Worm (Caenorhabditis elegans) whole organism, L3 larva: ENCODE measurements around the gene cdk-5.

Source experiments
- R02D3.7 ChIP-seq: fragments of 150-350 bp; optimal IDR thresholded peaks from 2 replicates; lab custom pipeline; 2014; ENCODE audit warnings: missing biosample characterization, missing genetic modification characterization
- ZK546.5 ChIP-seq: sonication (generic microtip); optimal IDR thresholded peaks from 2 replicates; lab custom pipeline; 2017; ENCODE audit warnings: missing biosample characterization, missing genetic modification characterization
- aly-2 ChIP-seq: fragments of 150-350 bp; optimal IDR thresholded peaks from 2 replicates; lab custom pipeline; 2014; ENCODE audit warnings: missing biosample characterization, missing genetic modification characterization
- ama-1 ChIP-seq: fragments of 150-350 bp; optimal IDR thresholded peaks from 2 replicates; lab custom pipeline; 2018
- ceh-28 ChIP-seq: fragments of 150-350 bp; optimal IDR thresholded peaks from 2 replicates; lab custom pipeline; 2014; ENCODE audit warnings: missing biosample characterization, missing genetic modification reagents, missing genetic modification characterization
- ceh-82 ChIP-seq: fragments of 150-350 bp; optimal IDR thresholded peaks from 2 replicates; lab custom pipeline; 2014; ENCODE audit warnings: missing biosample characterization, missing genetic modification characterization
- ceh-9 ChIP-seq: sonication (generic microtip); optimal IDR thresholded peaks from 2 replicates; lab custom pipeline; 2018; ENCODE audit warnings: missing biosample characterization, missing genetic modification characterization
- daf-12 ChIP-seq: fragments of 150-350 bp; optimal IDR thresholded peaks from 2 replicates; lab custom pipeline; 2014; ENCODE audit warnings: missing biosample characterization, missing genetic modification reagents, missing genetic modification characterization
- egl-27 ChIP-seq: sonication (generic microtip); optimal IDR thresholded peaks from 4 replicates; lab custom pipeline; 2017; ENCODE audit warnings: missing biosample characterization, missing genetic modification reagents, missing genetic modification characterization
- elt-1 ChIP-seq: fragments of 150-350 bp; optimal IDR thresholded peaks from 2 replicates; lab custom pipeline; 2014; ENCODE audit warnings: missing biosample characterization, missing genetic modification characterization
- elt-2 ChIP-seq: sonication (generic microtip); optimal IDR thresholded peaks from 2 replicates; lab custom pipeline; 2016; ENCODE audit warnings: missing genetic modification reagents, mild to moderate bottlenecking, missing genetic modification characterization, missing compliant biosample characterization
- eor-1 ChIP-seq, 2 experiments: fragments of 150-350 bp; optimal IDR thresholded peaks; 2 replicates each; lab custom pipeline; 2014 to 2018; ENCODE audit warnings: missing biosample characterization in 2 of 2, missing genetic modification characterization in 2 of 2
- fkh-10 ChIP-seq: sonication (generic microtip); optimal IDR thresholded peaks from 2 replicates; lab custom pipeline; 2017; ENCODE audit warnings: missing biosample characterization, missing genetic modification reagents, missing genetic modification characterization
- fkh-2 ChIP-seq: fragments of 150-350 bp; optimal IDR thresholded peaks from 2 replicates; lab custom pipeline; 2014; ENCODE audit warnings: missing biosample characterization, missing genetic modification reagents, missing genetic modification characterization
- fos-1 ChIP-seq: fragments of 150-350 bp; optimal IDR thresholded peaks from 2 replicates; lab custom pipeline; 2014; ENCODE audit warnings: missing biosample characterization, missing genetic modification characterization
- hmg-11 ChIP-seq: sonication (generic microtip); optimal IDR thresholded peaks from 2 replicates; lab custom pipeline; 2016; ENCODE audit warnings: missing genetic modification characterization, missing compliant biosample characterization
- jun-1 ChIP-seq: fragments of 150-350 bp; optimal IDR thresholded peaks from 2 replicates; lab custom pipeline; 2014; ENCODE audit warnings: missing biosample characterization, missing genetic modification reagents, missing genetic modification characterization
- lin-15B ChIP-seq: fragments of 150-350 bp; optimal IDR thresholded peaks from 2 replicates; lab custom pipeline; 2014; ENCODE audit warnings: missing biosample characterization, missing genetic modification characterization
- lin-39 ChIP-seq: fragments of 150-350 bp; optimal IDR thresholded peaks from 2 replicates; lab custom pipeline; 2018; ENCODE audit warnings: missing biosample characterization, missing genetic modification reagents, missing genetic modification characterization
- lsy-12 ChIP-seq: sonication (generic microtip); optimal IDR thresholded peaks from 2 replicates; lab custom pipeline; 2016; ENCODE audit warnings: mild to moderate bottlenecking, missing genetic modification characterization, missing compliant biosample characterization
- mdl-1 ChIP-seq: fragments of 150-350 bp; optimal IDR thresholded peaks from 2 replicates; lab custom pipeline; 2014; ENCODE audit warnings: missing biosample characterization, missing genetic modification characterization
- nfya-1 ChIP-seq: sonication (generic microtip); optimal IDR thresholded peaks from 2 replicates; lab custom pipeline; 2017; ENCODE audit warnings: missing genetic modification characterization, mild to moderate bottlenecking, missing compliant biosample characterization, antibody characterized with exemption, moderate library complexity; ENCODE audit not compliant: insufficient read depth
- nhr-11 ChIP-seq: fragments of 150-350 bp; optimal IDR thresholded peaks from 2 replicates; lab custom pipeline; 2014; ENCODE audit warnings: missing biosample characterization, missing genetic modification characterization
- nhr-12 ChIP-seq: fragments of 150-350 bp; optimal IDR thresholded peaks from 2 replicates; lab custom pipeline; 2014; ENCODE audit warnings: missing biosample characterization, missing genetic modification characterization
- nhr-23 ChIP-seq: fragments of 150-350 bp; optimal IDR thresholded peaks from 2 replicates; lab custom pipeline; 2014; ENCODE audit warnings: missing biosample characterization, missing genetic modification reagents, missing genetic modification characterization
- nhr-237 ChIP-seq: fragments of 150-350 bp; optimal IDR thresholded peaks from 2 replicates; lab custom pipeline; 2014; ENCODE audit warnings: missing biosample characterization, missing genetic modification characterization
- nhr-25 ChIP-seq: sonication (generic microtip); optimal IDR thresholded peaks from 2 replicates; lab custom pipeline; 2017; ENCODE audit warnings: missing biosample characterization, missing genetic modification characterization
- nhr-28 ChIP-seq: fragments of 150-350 bp; optimal IDR thresholded peaks from 2 replicates; lab custom pipeline; 2014; ENCODE audit warnings: missing biosample characterization, missing genetic modification characterization
- nhr-43 ChIP-seq: sonication (generic microtip); optimal IDR thresholded peaks from 2 replicates; lab custom pipeline; 2016; ENCODE audit warnings: mild to moderate bottlenecking, missing genetic modification characterization, missing compliant biosample characterization; ENCODE audit not compliant: poor library complexity, severe bottlenecking
- nhr-67 ChIP-seq: fragments of 150-350 bp; optimal IDR thresholded peaks from 2 replicates; lab custom pipeline; 2014; ENCODE audit warnings: missing biosample characterization, missing genetic modification characterization
- nhr-76 ChIP-seq: fragments of 150-350 bp; sonication (generic microtip); optimal IDR thresholded peaks from 5 replicates; lab custom pipeline; 2014; ENCODE audit warnings: missing biosample characterization, missing genetic modification characterization
- nhr-77 ChIP-seq: fragments of 150-350 bp; optimal IDR thresholded peaks from 2 replicates; lab custom pipeline; 2014; ENCODE audit warnings: missing biosample characterization, missing genetic modification characterization
- pha-4 ChIP-seq: fragments of 150-350 bp; optimal IDR thresholded peaks from 2 replicates; lab custom pipeline; 2014; ENCODE audit warnings: missing biosample characterization, missing genetic modification reagents, missing genetic modification characterization
- pqm-1 ChIP-seq: fragments of 150-350 bp; optimal IDR thresholded peaks from 2 replicates; lab custom pipeline; 2017; ENCODE audit warnings: missing biosample characterization, missing genetic modification characterization, inconsistent platforms
- sea-2 ChIP-seq: fragments of 150-350 bp; sonication (generic microtip); optimal IDR thresholded peaks from 4 replicates; lab custom pipeline; 2014; ENCODE audit warnings: missing biosample characterization, missing genetic modification reagents, missing genetic modification characterization
- skn-1 ChIP-seq: fragments of 150-350 bp; optimal IDR thresholded peaks from 2 replicates; lab custom pipeline; 2014; ENCODE audit warnings: missing biosample characterization, missing genetic modification characterization
- snpc-4 ChIP-seq: fragments of 150-350 bp; optimal IDR thresholded peaks from 2 replicates; lab custom pipeline; 2014; ENCODE audit warnings: missing biosample characterization, missing genetic modification characterization
- tbx-2 ChIP-seq: sonication (generic microtip); optimal IDR thresholded peaks from 2 replicates; lab custom pipeline; 2016; ENCODE audit warnings: mild to moderate bottlenecking, missing genetic modification characterization, missing compliant biosample characterization
- unc-62 ChIP-seq: fragments of 150-350 bp; sonication (generic microtip); optimal IDR thresholded peaks from 4 replicates; lab custom pipeline; 2014; ENCODE audit warnings: missing biosample characterization, missing genetic modification reagents, missing genetic modification characterization
- zag-1 ChIP-seq: fragments of 150-350 bp; optimal IDR thresholded peaks from 2 replicates; lab custom pipeline; 2014; ENCODE audit warnings: missing biosample characterization, missing genetic modification characterization
- ztf-11 ChIP-seq: fragments of 150-350 bp; optimal IDR thresholded peaks from 2 replicates; lab custom pipeline; 2014; ENCODE audit warnings: missing biosample characterization, missing genetic modification characterization
- ztf-4 ChIP-seq: fragments of 150-350 bp; optimal IDR thresholded peaks from 2 replicates; lab custom pipeline; 2014; ENCODE audit warnings: missing biosample characterization, missing genetic modification characterization

Gene cdk-5

ce11 chrIII:13465918-13466592 lies at the start of gene cdk-5:
TSS of gene cdk-5 (minus strand) at chrIII:13466342.
- TF ChIP-seq fkh-10 (GFP tag; lab: Kevin White, UChicago): peak; percentile 51
- TF ChIP-seq unc-62: no peak
- peak; percentile 28 for TF ChIP-seq nhr-77
- TF ChIP-seq pqm-1: peak; percentile 61
- TF ChIP-seq elt-2 (tag; lab: Kevin White, UChicago): peak; percentile 50
- TF ChIP-seq R02D3.7 (tag; lab: Kevin White, UChicago): peak; percentile 34
- peak; percentile 60 for TF ChIP-seq elt-1
- TF ChIP-seq fos-1 (tag; lab: Kevin White, UChicago): no peak
- peak; percentile 97 for TF ChIP-seq pha-4
- no peak for TF ChIP-seq egl-27
- peak; percentile 64 for TF ChIP-seq ZK546.5 (tag; lab: Kevin White, UChicago)
- TF ChIP-seq skn-1: peak; percentile 89
- peak; percentile 48 for TF ChIP-seq ceh-82 (tag; lab: Kevin White, UChicago)
- no peak for TF ChIP-seq ceh-9 (tag; lab: Kevin White, UChicago)
- no peak for TF ChIP-seq nhr-237 (tag; lab: Kevin White, UChicago)
- no peak for TF ChIP-seq sea-2 (GFP tag; lab: Kevin White, UChicago)
- peak; percentile 71 for TF ChIP-seq tbx-2 (tag; lab: Kevin White, UChicago)
- TF ChIP-seq mdl-1 (tag; lab: Kevin White, UChicago): no peak
- TF ChIP-seq nhr-28 (tag; lab: Kevin White, UChicago): no peak
- TF ChIP-seq lin-39 (tag; lab: Kevin White, UChicago): peak; percentile 56
- no peak for TF ChIP-seq nhr-67 (tag; lab: Kevin White, UChicago)
- no peak for TF ChIP-seq ztf-11
- peak; percentile 84 for TF ChIP-seq jun-1 (tag; lab: Kevin White, UChicago)
- TF ChIP-seq nhr-76 (tag; lab: Kevin White, UChicago): no peak
- no peak for TF ChIP-seq nhr-11
- peak; percentile 49 for TF ChIP-seq hmg-11 (tag; lab: Kevin White, UChicago)
- peak; percentile 90 for TF ChIP-seq nhr-43 (tag; lab: Kevin White, UChicago)
- TF ChIP-seq nfya-1 (tag; lab: Kevin White, UChicago): peak; percentile 95
- no peak for TF ChIP-seq nhr-12 (tag; lab: Kevin White, UChicago)
- TF ChIP-seq ztf-4 (tag; lab: Kevin White, UChicago): peak; percentile 49
- peak; percentile 74 for TF ChIP-seq ama-1 (lab: Kevin White, UChicago)
- no peak for TF ChIP-seq daf-12
- peak; percentile 95 for TF ChIP-seq nhr-23 (tag; lab: Kevin White, UChicago)
- no peak for TF ChIP-seq zag-1 (tag; lab: Kevin White, UChicago)
- peak; percentile 82 for TF ChIP-seq snpc-4 (tag; lab: Kevin White, UChicago)
- peak; percentile 86 for TF ChIP-seq lin-15B (tag; lab: Kevin White, UChicago)
- TF ChIP-seq fkh-2 (tag; lab: Kevin White, UChicago): no peak
- peak in 1 of 2 experiments; percentile 58 for TF ChIP-seq eor-1 (tag; optimal IDR thresholded peaks at IDR 0.05; lab: Kevin White, UChicago)
- TF ChIP-seq aly-2 (tag; lab: Kevin White, UChicago): no peak
- TF ChIP-seq lsy-12 (tag; lab: Kevin White, UChicago): peak; percentile 76
- TF ChIP-seq ceh-28 (tag; lab: Kevin White, UChicago): peak; percentile 95
- peak; percentile 91 for TF ChIP-seq nhr-25 (tag; lab: Kevin White, UChicago)

DNA sequence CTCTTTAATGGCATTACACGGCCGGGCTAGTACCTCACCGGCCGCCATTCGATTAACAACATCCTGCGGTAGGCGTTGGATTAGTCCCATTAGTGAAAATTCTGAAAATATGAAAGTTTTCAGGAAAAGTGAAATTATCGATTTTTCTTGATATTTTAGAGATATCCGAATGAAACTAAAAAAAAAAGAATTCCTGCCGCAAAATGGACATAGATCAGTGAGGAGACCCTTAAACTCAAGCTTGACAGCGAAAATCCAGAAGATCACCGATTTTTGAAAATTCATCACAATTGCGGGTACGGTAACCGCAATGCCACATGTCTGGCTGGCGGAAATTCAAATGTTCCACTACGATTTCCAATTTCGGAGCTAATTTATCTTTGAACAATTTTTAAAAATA lies 48.3 kb upstream of the cdk-5 start, which contains the start of gene mlh-1:
Gene mlh-1, minus strand, starts transcription at position 101 of the 400 bp plus-strand sequence.
- TF ChIP-seq nhr-25 (tag; lab: Kevin White, UChicago) (no peak), tbx-2 (tag; lab: Kevin White, UChicago) (no peak), jun-1 (tag; lab: Kevin White, UChicago) (no peak), ceh-82 (tag; lab: Kevin White, UChicago) (no peak), ceh-28 (tag; lab: Kevin White, UChicago) (peak; percentile 15)
